Fruit fly (Drosophila melanogaster): ENCODE measurements around the gene X11Lbeta.

The X11Lbeta gene

dm6 chrX:10728541-10728968 is 101.0 kb downstream of the X11Lbeta start:
- TF ChIP-seq lola (GFP tag; optimal IDR thresholded peaks at IDR 0.05): no peak
- TF ChIP-seq h (GFP tag; optimal IDR thresholded peaks at IDR 0.05): no peak
- TF ChIP-seq Jra (GFP tag; optimal IDR thresholded peaks at IDR 0.05): no peak
- no peak for TF ChIP-seq CG9705 (GFP tag; optimal IDR thresholded peaks at IDR 0.05)
- no peak for TF ChIP-seq dl (GFP tag; optimal IDR thresholded peaks at IDR 0.05; ENCODE audit: insufficient read depth in 1 of 2, partially characterized antibody in 2 of 2)
- no peak for TF ChIP-seq Abd-B (GFP tag; optimal IDR thresholded peaks at IDR 0.05)
- no peak for TF ChIP-seq jim (GFP tag; optimal IDR thresholded peaks at IDR 0.05)
- TF ChIP-seq CrebA (GFP tag; optimal IDR thresholded peaks at IDR 0.05; ENCODE audit: borderline replicate concordance): no peak
- TF ChIP-seq foxo (GFP tag; optimal IDR thresholded peaks at IDR 0.05): no peak
- no peak for TF ChIP-seq Vsx2 (GFP tag; optimal IDR thresholded peaks at IDR 0.05; ENCODE audit: partially characterized antibody)
- TF ChIP-seq Hr78 (GFP tag; optimal IDR thresholded peaks at IDR 0.05): no peak
- TF ChIP-seq CG32264 (GFP tag; optimal IDR thresholded peaks at IDR 0.05): no peak
- TF ChIP-seq Rel (GFP tag; optimal IDR thresholded peaks at IDR 0.05): no peak
- no peak for TF ChIP-seq Rel (tag; optimal IDR thresholded peaks at IDR 0.05)
- TF ChIP-seq fru (GFP tag; optimal IDR thresholded peaks at IDR 0.05): no peak

dm6 chrX:10729196-10729835 is 101.8 kb downstream of the X11Lbeta start:
- TF ChIP-seq CrebA (GFP tag; optimal IDR thresholded peaks at IDR 0.05; ENCODE audit: borderline replicate concordance) (no peak), CG9705 (GFP tag; optimal IDR thresholded peaks at IDR 0.05) (no peak)

- no peak for TF ChIP-seq tai (GFP tag; optimal IDR thresholded peaks at IDR 0.05)
- no peak for TF ChIP-seq woc (GFP tag; optimal IDR thresholded peaks at IDR 0.05)
- no peak for TF ChIP-seq pan (optimal IDR thresholded peaks at IDR 0.05)
- peak; percentile 27 for TF ChIP-seq psq (GFP tag; optimal IDR thresholded peaks at IDR 0.05)
- no peak for TF ChIP-seq rgr (GFP tag; optimal IDR thresholded peaks at IDR 0.05)
- TF ChIP-seq HLH106 (tag; optimal IDR thresholded peaks at IDR 0.05): no peak
Observed at dm6 chrX:10729921-10730873, 102.7 kb downstream of the X11Lbeta start.

dm6 chrX:10731357-10731756 is 103.8 kb downstream of the X11Lbeta start:
- no peak for TF ChIP-seq Jra (GFP tag; optimal IDR thresholded peaks at IDR 0.05)
- TF ChIP-seq HLH106 (tag; optimal IDR thresholded peaks at IDR 0.05): no peak
- TF ChIP-seq h (GFP tag; optimal IDR thresholded peaks at IDR 0.05): no peak
- no peak for TF ChIP-seq tai (GFP tag; optimal IDR thresholded peaks at IDR 0.05)
- TF ChIP-seq br (GFP tag; optimal IDR thresholded peaks at IDR 0.05): no peak
- TF ChIP-seq dl (GFP tag; optimal IDR thresholded peaks at IDR 0.05; ENCODE audit: insufficient read depth in 1 of 2, partially characterized antibody in 2 of 2): no peak
- TF ChIP-seq Dfd (GFP tag; optimal IDR thresholded peaks at IDR 0.05): no peak
- TF ChIP-seq sage (GFP tag; optimal IDR thresholded peaks at IDR 0.05): no peak
- TF ChIP-seq ey (GFP tag; optimal IDR thresholded peaks at IDR 0.05): no peak
- TF ChIP-seq brk (GFP tag; optimal IDR thresholded peaks at IDR 0.05): no peak
- no peak for TF ChIP-seq pan (optimal IDR thresholded peaks at IDR 0.05)
- TF ChIP-seq Myc (optimal IDR thresholded peaks at IDR 0.05): no peak

dm6 chrX:10731801-10732200 is 104.3 kb downstream of the X11Lbeta start:
- TF ChIP-seq h (GFP tag; optimal IDR thresholded peaks at IDR 0.05): peak; percentile 43
- no peak for TF ChIP-seq rgr (GFP tag; optimal IDR thresholded peaks at IDR 0.05)
- peak; percentile 64 for TF ChIP-seq woc (GFP tag; optimal IDR thresholded peaks at IDR 0.05)
- TF ChIP-seq Hr78 (GFP tag; optimal IDR thresholded peaks at IDR 0.05): no peak
- TF ChIP-seq CG9705 (GFP tag; optimal IDR thresholded peaks at IDR 0.05): no peak
- no peak for TF ChIP-seq dl (GFP tag; optimal IDR thresholded peaks at IDR 0.05; ENCODE audit: insufficient read depth in 1 of 2, partially characterized antibody in 2 of 2)
- TF ChIP-seq psq (GFP tag; optimal IDR thresholded peaks at IDR 0.05): peak; percentile 38
- TF ChIP-seq ey (GFP tag; optimal IDR thresholded peaks at IDR 0.05): peak; percentile 26
- peak; percentile 19 for TF ChIP-seq HLH106 (tag; optimal IDR thresholded peaks at IDR 0.05)
- peak; percentile 17 for TF ChIP-seq Hnf4 (GFP tag; optimal IDR thresholded peaks at IDR 0.05)
- TF ChIP-seq fru (GFP tag; optimal IDR thresholded peaks at IDR 0.05): peak; percentile 30
- TF ChIP-seq foxo (GFP tag; optimal IDR thresholded peaks at IDR 0.05): peak in 1 of 2 experiments; percentile 36

All from whole organism, wandering third instar larva.